Fruit fly (Drosophila melanogaster): ENCODE measurements around the gene CG16815.

- TF ChIP-seq CG17806 (tag; optimal IDR thresholded peaks at IDR 0.05): no peak
- no peak for TF ChIP-seq gl (tag; optimal IDR thresholded peaks at IDR 0.05)
- TF ChIP-seq rn (GFP tag; IDR thresholded peaks at IDR 0.05): no peak
- no peak for TF ChIP-seq CG10348 (GFP tag; IDR thresholded peaks at IDR 0.05)
- no peak for TF ChIP-seq CG14655 (GFP tag; optimal IDR thresholded peaks at IDR 0.05)
- no peak for TF ChIP-seq Pif1B (GFP tag; optimal IDR thresholded peaks at IDR 0.05)
- TF ChIP-seq CG32121 (GFP tag; IDR thresholded peaks at IDR 0.05): no peak
- TF ChIP-seq CG13204 (GFP tag; optimal IDR thresholded peaks at IDR 0.05): no peak
- TF ChIP-seq CG8159 (tag; optimal IDR thresholded peaks at IDR 0.05): no peak
- TF ChIP-seq EcR (GFP tag; optimal IDR thresholded peaks at IDR 0.05): no peak
- no peak for TF ChIP-seq CG15710 (tag; optimal IDR thresholded peaks at IDR 0.05)
- no peak for TF ChIP-seq D1 (tag; optimal IDR thresholded peaks at IDR 0.05)
These were observed 36.1 kb downstream of the CG16815 start, which contains the start of gene CG31848 for dm6 chr2L:13265776-13266175.
